Fruit fly (Drosophila melanogaster) S2 (cell line): ENCODE data around the gene CG42486.

Experiments used
- CG8478 ChIP-seq: fragments of >200 bp; optimal IDR thresholded peaks from 2 replicates; lab custom pipeline; 2018
- CTCF ChIP-seq, 2 experiments: fragments of >200 bp; optimal IDR thresholded peaks; 2 replicates each; lab custom pipeline; 2018

The CG42486 gene

dm6 chr2L:11870867-11871452 lies 28.0 kb downstream of the CG42486 start:
- TF ChIP-seq CTCF (optimal IDR thresholded peaks at IDR 0.05; lab: Kevin White, UChicago): no peak
- TF ChIP-seq CG8478 (lab: Kevin White, UChicago): no peak

DNA sequence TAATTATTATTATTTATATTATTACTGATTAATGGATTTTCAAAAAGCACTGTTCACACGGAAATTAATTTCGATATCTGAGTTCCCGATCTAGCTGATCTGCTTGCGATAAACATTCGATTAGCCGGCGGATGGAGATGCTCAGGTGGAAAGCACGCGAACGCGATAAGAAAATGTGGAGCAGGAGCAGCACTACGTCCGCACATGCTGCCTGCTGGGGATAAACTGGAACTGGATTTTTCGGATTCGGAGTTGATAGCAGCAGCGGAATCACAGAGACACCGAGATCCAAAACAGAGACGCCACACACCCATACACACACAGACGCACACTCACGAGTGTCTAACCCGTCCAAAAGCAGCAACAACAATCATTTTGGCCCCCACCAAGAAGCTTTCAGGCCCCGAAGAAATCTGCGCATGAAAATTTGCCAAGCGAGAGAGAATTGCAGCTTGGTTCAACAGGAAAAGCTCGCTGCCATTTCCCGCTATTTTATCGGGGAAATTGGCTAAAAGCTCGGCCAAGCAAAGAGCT lies 31.4 kb downstream of the CG42486 start:
- TF ChIP-seq CTCF (optimal IDR thresholded peaks at IDR 0.05; lab: Kevin White, UChicago) (no peak), CG8478 (lab: Kevin White, UChicago) (no peak)

- TF ChIP-seq CG8478 (lab: Kevin White, UChicago) (no peak), CTCF (optimal IDR thresholded peaks at IDR 0.05; lab: Kevin White, UChicago) (no peak)
Observed at dm6 chr2L:11874890-11875289, 32.0 kb downstream of the CG42486 start.

DNA sequence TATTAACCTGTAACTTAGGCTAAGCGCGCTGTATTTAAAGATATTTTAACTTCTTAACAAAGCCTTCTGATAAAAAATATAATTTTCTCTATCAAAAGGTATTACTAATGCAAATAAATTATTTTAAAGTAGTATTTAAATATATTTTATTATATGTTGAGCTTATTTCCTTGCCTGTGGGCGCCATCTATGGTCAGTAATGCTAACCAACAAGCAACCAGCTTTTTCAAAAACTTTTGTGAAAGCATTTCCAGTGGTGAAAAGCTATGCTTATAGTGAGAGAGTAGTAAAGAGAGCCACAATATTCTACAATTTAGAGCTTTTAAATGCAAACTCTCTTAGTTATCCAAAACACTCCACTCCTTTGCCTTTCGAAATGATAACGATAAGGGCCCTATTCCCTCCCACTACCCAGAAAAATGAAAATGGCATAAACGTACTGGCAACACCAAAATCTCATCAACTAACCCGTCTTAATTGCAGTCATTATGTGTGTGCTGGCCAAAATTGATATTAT lies 35.9 kb downstream of the CG42486 start:
- no peak for TF ChIP-seq CTCF (optimal IDR thresholded peaks at IDR 0.05; lab: Kevin White, UChicago)
- TF ChIP-seq CG8478 (lab: Kevin White, UChicago): no peak

DNA sequence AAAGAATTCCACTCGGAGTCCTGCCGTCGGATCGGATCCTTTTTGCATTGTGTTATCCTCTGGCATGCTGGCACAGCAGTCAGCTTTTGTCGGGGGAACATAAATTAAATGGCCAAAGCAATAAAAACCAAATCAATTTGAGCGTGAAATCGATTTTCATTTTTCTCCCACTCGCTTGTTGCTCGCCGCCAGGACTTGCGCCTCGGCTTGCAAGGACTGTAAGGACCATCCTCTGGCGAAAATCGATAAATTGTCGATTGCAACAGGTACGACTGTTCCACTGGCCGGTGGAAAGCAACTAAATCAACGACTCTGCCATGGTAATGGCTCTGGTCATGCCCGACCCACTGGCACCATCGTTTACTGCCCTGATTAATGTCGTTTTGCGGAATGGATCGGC lies 50.3 kb downstream of the CG42486 start:
- TF ChIP-seq CG8478 (lab: Kevin White, UChicago) (no peak), CTCF (optimal IDR thresholded peaks at IDR 0.05; lab: Kevin White, UChicago) (no peak)
